Worm (Caenorhabditis elegans) whole organism, late embryonic: ENCODE measurements around the gene scl-12.

ENCODE experiments used
- C08G9.2 ChIP-seq: sonication (generic microtip); optimal IDR thresholded peaks from 2 replicates; lab custom pipeline; 2016; ENCODE audit warnings: mild to moderate bottlenecking, missing genetic modification characterization, moderate library complexity, missing compliant biosample characterization
- C38D4.7 ChIP-seq: fragments of 200-800 bp; sonication (Bioruptor generic); optimal IDR thresholded peaks from 2 replicates; lab custom pipeline; 2018; ENCODE audit warnings: mild to moderate bottlenecking, missing genetic modification characterization, moderate library complexity, missing compliant biosample characterization
- F13H6.1 ChIP-seq: sonication (generic microtip); optimal IDR thresholded peaks from 2 replicates; lab custom pipeline; 2016; ENCODE audit warnings: missing genetic modification characterization, missing compliant biosample characterization
- K02D7.2 ChIP-seq: sonication (generic microtip); optimal IDR thresholded peaks from 2 replicates; lab custom pipeline; 2017; ENCODE audit warnings: mild to moderate bottlenecking, missing genetic modification characterization, missing compliant biosample characterization
- K09A11.1 ChIP-seq: sonication (generic microtip); optimal IDR thresholded peaks from 2 replicates; lab custom pipeline; 2017; ENCODE audit warnings: antibody characterized with exemption, mild to moderate bottlenecking, missing genetic modification characterization, missing compliant biosample characterization; ENCODE audit not compliant: insufficient read depth
- T23F11.4 ChIP-seq: fragments of 200-800 bp; sonication (Bioruptor generic); optimal IDR thresholded peaks from 2 replicates; lab custom pipeline; 2018; ENCODE audit warnings: mild to moderate bottlenecking, missing genetic modification characterization, missing compliant biosample characterization
- ahr-1 ChIP-seq: sonication (generic microtip); optimal IDR thresholded peaks from 2 replicates; lab custom pipeline; 2016; ENCODE audit warnings: missing genetic modification characterization, missing compliant biosample characterization
- ama-1 ChIP-seq: fragments of 150-350 bp; optimal IDR thresholded peaks from 2 replicates; lab custom pipeline; 2014
- ceh-22 ChIP-seq: sonication (generic microtip); optimal IDR thresholded peaks from 2 replicates; lab custom pipeline; 2017; ENCODE audit warnings: missing biosample characterization, missing genetic modification characterization
- ceh-30 ChIP-seq: fragments of 150-350 bp; optimal IDR thresholded peaks from 2 replicates; lab custom pipeline; 2014; ENCODE audit warnings: missing biosample characterization, missing genetic modification characterization
- ceh-31 ChIP-seq: sonication (generic microtip); optimal IDR thresholded peaks from 2 replicates; lab custom pipeline; 2016; ENCODE audit warnings: missing genetic modification characterization, missing compliant biosample characterization
- ceh-34 ChIP-seq: sonication (generic microtip); optimal IDR thresholded peaks from 2 replicates; lab custom pipeline; 2016; ENCODE audit warnings: mild to moderate bottlenecking, missing genetic modification characterization, missing compliant biosample characterization
- ceh-48 ChIP-seq: sonication (generic microtip); optimal IDR thresholded peaks from 2 replicates; lab custom pipeline; 2016; ENCODE audit warnings: missing genetic modification characterization, inconsistent platforms, missing compliant biosample characterization
- che-1 ChIP-seq: sonication (generic microtip); optimal IDR thresholded peaks from 2 replicates; lab custom pipeline; 2016; ENCODE audit warnings: mild to moderate bottlenecking, missing genetic modification characterization, missing compliant biosample characterization
- dmd-4 ChIP-seq: sonication (generic microtip); optimal IDR thresholded peaks from 2 replicates; lab custom pipeline; 2016; ENCODE audit warnings: borderline replicate concordance, missing genetic modification characterization, missing compliant biosample characterization
- dve-1 ChIP-seq: sonication (generic microtip); optimal IDR thresholded peaks from 2 replicates; lab custom pipeline; 2017; ENCODE audit warnings: antibody characterized with exemption, mild to moderate bottlenecking, missing genetic modification characterization, missing compliant biosample characterization
- elt-4 ChIP-seq: sonication (generic microtip); optimal IDR thresholded peaks from 2 replicates; lab custom pipeline; 2016; ENCODE audit warnings: missing genetic modification characterization, missing compliant biosample characterization
- ets-4 ChIP-seq: sonication (generic microtip); optimal IDR thresholded peaks from 2 replicates; lab custom pipeline; 2016; ENCODE audit warnings: missing genetic modification characterization, missing compliant biosample characterization
- eyg-1 ChIP-seq: sonication (generic microtip); optimal IDR thresholded peaks from 2 replicates; lab custom pipeline; 2016; ENCODE audit warnings: missing genotype, missing genetic modification characterization, missing compliant biosample characterization
- fkh-6 ChIP-seq: sonication (generic microtip); optimal IDR thresholded peaks from 2 replicates; lab custom pipeline; 2016; ENCODE audit warnings: missing genetic modification characterization, missing compliant biosample characterization
- gmeb-2 ChIP-seq: sonication (generic microtip); optimal IDR thresholded peaks from 2 replicates; lab custom pipeline; 2016; ENCODE audit warnings: missing genetic modification characterization, inconsistent platforms, missing compliant biosample characterization
- hlh-13 ChIP-seq: fragments of 200-800 bp; sonication (Bioruptor generic); optimal IDR thresholded peaks from 2 replicates; lab custom pipeline; 2018; ENCODE audit warnings: mild to moderate bottlenecking, missing genetic modification characterization, missing compliant biosample characterization
- hlh-30 ChIP-seq: sonication (generic microtip); optimal IDR thresholded peaks from 2 replicates; lab custom pipeline; 2017; ENCODE audit warnings: antibody characterized with exemption, missing genetic modification characterization, missing compliant biosample characterization; ENCODE audit not compliant: insufficient read depth
- madf-2 ChIP-seq: sonication (generic microtip); optimal IDR thresholded peaks from 2 replicates; lab custom pipeline; 2017; ENCODE audit warnings: missing genetic modification characterization, missing compliant biosample characterization
- mec-3 ChIP-seq: sonication (generic microtip); optimal IDR thresholded peaks from 2 replicates; lab custom pipeline; 2016; ENCODE audit warnings: borderline replicate concordance, missing genetic modification characterization, missing compliant biosample characterization
- nhr-11 ChIP-seq: fragments of 150-350 bp; optimal IDR thresholded peaks from 2 replicates; lab custom pipeline; 2014; ENCODE audit warnings: missing biosample characterization, missing genetic modification characterization
- nhr-232 ChIP-seq: sonication (generic microtip); optimal IDR thresholded peaks from 2 replicates; lab custom pipeline; 2016; ENCODE audit warnings: missing genetic modification characterization, missing compliant biosample characterization
- npax-4 ChIP-seq: sonication (generic microtip); optimal IDR thresholded peaks from 2 replicates; lab custom pipeline; 2016; ENCODE audit warnings: missing genetic modification characterization, missing compliant biosample characterization
- odd-2 ChIP-seq: sonication (generic microtip); optimal IDR thresholded peaks from 2 replicates; lab custom pipeline; 2017; ENCODE audit warnings: antibody characterized with exemption, mild to moderate bottlenecking, missing genetic modification characterization, missing compliant biosample characterization
- pax-1 ChIP-seq: fragments of 150-350 bp; optimal IDR thresholded peaks from 2 replicates; lab custom pipeline; 2014; ENCODE audit warnings: missing biosample characterization, missing genetic modification characterization
- pha-2 ChIP-seq: sonication (generic microtip); optimal IDR thresholded peaks from 2 replicates; lab custom pipeline; 2017; ENCODE audit warnings: mild to moderate bottlenecking, missing genetic modification characterization, missing compliant biosample characterization
- syd-9 ChIP-seq: sonication (generic microtip); optimal IDR thresholded peaks from 2 replicates; lab custom pipeline; 2016; ENCODE audit warnings: mild to moderate bottlenecking, missing genetic modification characterization, moderate library complexity, missing compliant biosample characterization
- tbx-2 ChIP-seq: sonication (generic microtip); optimal IDR thresholded peaks from 2 replicates; lab custom pipeline; 2016; ENCODE audit warnings: missing genetic modification characterization, missing compliant biosample characterization
- tbx-7 ChIP-seq: sonication (generic microtip); optimal IDR thresholded peaks from 2 replicates; lab custom pipeline; 2016; ENCODE audit warnings: missing genotype, missing genetic modification characterization, missing compliant biosample characterization
- unc-3 ChIP-seq, 2 experiments: fragments of 200-800 bp in 1 of 2; sonication (Bioruptor generic) in 1 of 2; sonication (generic microtip) in 1 of 2; conservative IDR thresholded peaks in 1 of 2; optimal IDR thresholded peaks in 1 of 2; 2 replicates each; pipeline versions ENCODE4 v1.3.6 to Lab custom; 2016 to 2022; ENCODE audit warnings: missing compliant biosample characterization in 2 of 2, missing genetic modification characterization in 2 of 2, missing genetic modification reagents in 1 of 2
- unc-42 ChIP-seq: sonication (generic microtip); optimal IDR thresholded peaks from 2 replicates; lab custom pipeline; 2016; ENCODE audit warnings: missing genotype, missing genetic modification characterization, missing compliant biosample characterization
- unc-86 ChIP-seq: sonication (generic microtip); optimal IDR thresholded peaks from 2 replicates; lab custom pipeline; 2016; ENCODE audit warnings: missing genetic modification characterization, missing compliant biosample characterization
- zip-5 ChIP-seq: sonication (generic microtip); optimal IDR thresholded peaks from 2 replicates; lab custom pipeline; 2016; ENCODE audit warnings: missing genetic modification characterization, missing compliant biosample characterization
- ztf-16 ChIP-seq: sonication (generic microtip); optimal IDR thresholded peaks from 2 replicates; lab custom pipeline; 2017; ENCODE audit warnings: missing genetic modification characterization, missing compliant biosample characterization

Gene scl-12

ce11 chrV:3843926-3844325, 31.5 kb downstream of the scl-12 start, which contains the start of gene ugt-32:
ugt-32 (minus strand) TSS chrV:3844007.
- TF ChIP-seq ama-1 (lab: Kevin White, UChicago) (no peak), ceh-34 (no peak), hlh-13 (GFP tag; lab: Kevin White, UChicago) (no peak), F13H6.1 (no peak), fkh-6 (tag; lab: Kevin White, UChicago) (no peak), tbx-7 (no peak), hlh-30 (tag; lab: Kevin White, UChicago) (no peak), eyg-1 (tag; lab: Kevin White, UChicago) (no peak), unc-86 (tag; lab: Kevin White, UChicago) (no peak), dmd-4 (tag; lab: Kevin White, UChicago) (no peak), pax-1 (tag; lab: Kevin White, UChicago) (no peak), zip-5 (tag; lab: Kevin White, UChicago) (no peak), pha-2 (tag; lab: Kevin White, UChicago) (no peak), C08G9.2 (tag; lab: Kevin White, UChicago) (no peak), ztf-16 (no peak), nhr-232 (no peak), syd-9 (no peak)

ce11 chrV:3847268-3847667, 34.9 kb downstream of the scl-12 start, which contains the start of gene nhr-185:
nhr-185 (minus strand) TSS chrV:3847368.
- TF ChIP-seq dve-1 (tag; lab: Kevin White, UChicago) (no peak), ets-4 (tag; lab: Kevin White, UChicago) (no peak), che-1 (tag; lab: Kevin White, UChicago) (no peak), dmd-4 (tag; lab: Kevin White, UChicago) (no peak), madf-2 (no peak), ahr-1 (tag; lab: Kevin White, UChicago) (no peak), ceh-31 (tag; lab: Kevin White, UChicago) (no peak), ztf-16 (no peak), ceh-30 (tag; lab: Kevin White, UChicago) (no peak), gmeb-2 (no peak), odd-2 (no peak)

ce11 chrV:3851760-3852159, 39.4 kb downstream of the scl-12 start:
- TF ChIP-seq nhr-11 (tag; lab: Kevin White, UChicago) (no peak), ceh-30 (tag; lab: Kevin White, UChicago) (no peak), pax-1 (tag; lab: Kevin White, UChicago) (no peak), K02D7.2 (tag; lab: Kevin White, UChicago) (no peak), hlh-30 (tag; lab: Kevin White, UChicago) (no peak), ceh-22 (tag; lab: Kevin White, UChicago) (no peak), madf-2 (no peak), tbx-2 (tag; lab: Kevin White, UChicago) (no peak), npax-4 (no peak), K09A11.1 (tag; lab: Kevin White, UChicago) (no peak), mec-3 (no peak), ceh-48 (tag; lab: Kevin White, UChicago) (no peak), unc-42 (tag; lab: Kevin White, UChicago) (no peak), T23F11.4 (no peak), che-1 (tag; lab: Kevin White, UChicago) (no peak), elt-4 (tag; lab: Kevin White, UChicago) (no peak), ceh-31 (tag; lab: Kevin White, UChicago) (no peak), C38D4.7 (GFP tag; lab: Kevin White, UChicago) (no peak)

DNA sequence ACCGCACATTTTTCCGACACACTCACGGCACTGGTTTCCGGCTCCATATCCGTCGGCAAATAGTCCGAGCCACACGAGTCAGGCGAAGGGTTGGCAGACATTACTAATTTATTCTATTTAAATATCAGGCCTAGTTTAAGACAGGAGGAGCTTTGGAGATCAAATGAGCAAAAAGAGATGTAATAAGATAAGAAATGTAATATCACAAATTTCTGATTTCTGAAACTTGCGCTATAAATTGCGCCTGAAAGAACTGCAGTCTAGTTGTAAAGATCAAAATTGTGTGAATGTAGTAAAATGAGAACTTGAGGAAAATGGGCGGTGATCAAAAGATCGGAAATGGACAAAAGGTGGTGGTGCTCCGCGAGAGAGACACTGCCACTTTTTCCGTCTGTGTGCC, 42.5 kb downstream of the scl-12 start, which contains the start of gene nhr-186:
Gene nhr-186, minus strand, starts transcription at position 101 of the 400 bp plus-strand sequence.
- TF ChIP-seq unc-3 (GFP tag; conservative IDR thresholded peaks at IDR 0.05; lab: Robert Waterston, UW) (no peak), unc-3 (tag; optimal IDR thresholded peaks at IDR 0.05; lab: Kevin White, UChicago) (no peak), ahr-1 (tag; lab: Kevin White, UChicago) (no peak)
